Worm (Caenorhabditis elegans) whole organism, L1 larva: ENCODE results near the gene F20D6.8.
A peak's percentile ranks its signal among the peaks of the same experiment; 100 is the strongest.

ENCODE experiments used
- C16A3.4 ChIP-seq: fragments of 150-350 bp; optimal IDR thresholded peaks from 2 replicates; lab custom pipeline; 2014; ENCODE audit warnings: missing biosample characterization, missing genetic modification characterization
- Y116A8C.19 ChIP-seq: sonication (generic microtip); optimal IDR thresholded peaks from 2 replicates; lab custom pipeline; 2016; ENCODE audit warnings: missing compliant biosample characterization, missing genetic modification characterization, borderline replicate concordance
- ceh-63 ChIP-seq: fragments of 200-800 bp; sonication (Bioruptor generic); optimal IDR thresholded peaks from 2 replicates; lab custom pipeline; 2018; ENCODE audit warnings: mild to moderate bottlenecking, missing genetic modification characterization, missing compliant biosample characterization
- ceh-90 ChIP-seq: sonication (generic microtip); optimal IDR thresholded peaks from 2 replicates; lab custom pipeline; 2016; ENCODE audit warnings: missing genetic modification characterization, missing compliant biosample characterization
- dpl-1 ChIP-seq, 3 experiments: fragments of 150-350 bp in 2 of 3; sonication (generic microtip) in 1 of 3; optimal IDR thresholded peaks; 2 replicates each; lab custom pipeline; 2014 to 2017; ENCODE audit warnings: missing biosample characterization in 3 of 3, missing genetic modification characterization in 3 of 3, missing genetic modification reagents in 3 of 3
- dsc-1 ChIP-seq: sonication (generic microtip); optimal IDR thresholded peaks from 2 replicates; lab custom pipeline; 2016; ENCODE audit warnings: mild to moderate bottlenecking, missing genetic modification characterization, missing compliant biosample characterization
- efl-1 ChIP-seq, 4 experiments: fragments of 150-350 bp; optimal IDR thresholded peaks in 3 of 4; peaks in 1 of 4; 1 replicate in 1 of 4; 2 replicates in 3 of 4; lab custom pipeline; 2014; ENCODE audit warnings: missing biosample characterization in 2 of 4, missing genetic modification characterization in 2 of 4, missing genetic modification reagents in 2 of 4
- egl-13 ChIP-seq: sonication (generic microtip); optimal IDR thresholded peaks from 2 replicates; lab custom pipeline; 2016; ENCODE audit warnings: missing genotype, missing genetic modification reagents, missing genetic modification characterization, missing compliant biosample characterization
- egl-27 ChIP-seq, 2 experiments: fragments of 150-350 bp in 1 of 2; sonication (generic microtip); optimal IDR thresholded peaks; 3 replicates each; lab custom pipeline; 2017 to 2018; ENCODE audit warnings: missing biosample characterization in 2 of 2, missing genetic modification characterization in 2 of 2, missing genetic modification reagents in 2 of 2
- elt-2 ChIP-seq: sonication (generic microtip); optimal IDR thresholded peaks from 2 replicates; lab custom pipeline; 2016; ENCODE audit warnings: missing genetic modification characterization, mild to moderate bottlenecking, inconsistent platforms, missing compliant biosample characterization, missing genetic modification reagents
- ets-5 ChIP-seq: fragments of 200-800 bp; sonication (Bioruptor generic); IDR thresholded peaks from 2 replicates; pipeline ENCODE4 v1.3.6; 2022; ENCODE audit warnings: missing genetic modification characterization, missing compliant biosample characterization
- fkh-10 ChIP-seq: sonication (generic microtip); optimal IDR thresholded peaks from 2 replicates; lab custom pipeline; 2017; ENCODE audit warnings: missing biosample characterization, missing genetic modification reagents, missing genetic modification characterization
- fkh-4 ChIP-seq: sonication (generic microtip); optimal IDR thresholded peaks from 2 replicates; lab custom pipeline; 2016; ENCODE audit warnings: missing compliant biosample characterization, missing genetic modification characterization, borderline replicate concordance
- hlh-17 ChIP-seq: fragments of 200-800 bp; sonication (Bioruptor generic); optimal IDR thresholded peaks from 2 replicates; lab custom pipeline; 2018; ENCODE audit warnings: missing genetic modification characterization, mild to moderate bottlenecking, missing compliant biosample characterization, moderate library complexity, borderline replicate concordance
- lin-13 ChIP-seq: fragments of 150-350 bp; optimal IDR thresholded peaks from 2 replicates; lab custom pipeline; 2014; ENCODE audit warnings: missing biosample characterization, missing genetic modification reagents, missing genetic modification characterization
- lin-39 ChIP-seq: fragments of 150-350 bp; optimal IDR thresholded peaks from 2 replicates; lab custom pipeline; 2014; ENCODE audit warnings: missing biosample characterization, missing genetic modification reagents, missing genetic modification characterization
- nhr-12 ChIP-seq: sonication (generic microtip); optimal IDR thresholded peaks from 2 replicates; lab custom pipeline; 2017; ENCODE audit warnings: missing biosample characterization, missing genetic modification characterization
- nhr-47 ChIP-seq: sonication (generic microtip); optimal IDR thresholded peaks from 2 replicates; lab custom pipeline; 2016; ENCODE audit warnings: mild to moderate bottlenecking, missing genetic modification characterization, moderate library complexity, missing compliant biosample characterization
- nhr-71 ChIP-seq: sonication (generic microtip); optimal IDR thresholded peaks from 2 replicates; lab custom pipeline; 2016; ENCODE audit warnings: mild to moderate bottlenecking, missing genetic modification characterization, moderate library complexity, missing compliant biosample characterization
- nhr-84 ChIP-seq: sonication (generic microtip); optimal IDR thresholded peaks from 2 replicates; lab custom pipeline; 2017; ENCODE audit warnings: missing biosample characterization, missing genetic modification characterization
- nhr-85 ChIP-seq: sonication (generic microtip); peaks from one replicate; lab custom pipeline; 2016; ENCODE audit warnings: missing genetic modification characterization, inconsistent platforms, missing compliant biosample characterization
- pqm-1 ChIP-seq: sonication (generic microtip); optimal IDR thresholded peaks from 3 replicates; lab custom pipeline; 2017; ENCODE audit warnings: missing biosample characterization, missing genetic modification characterization
- snpc-4 ChIP-seq: fragments of 150-350 bp; optimal IDR thresholded peaks from 2 replicates; lab custom pipeline; 2014; ENCODE audit warnings: missing biosample characterization, missing genetic modification characterization
- snu-23 ChIP-seq: sonication (generic microtip); optimal IDR thresholded peaks from 2 replicates; lab custom pipeline; 2016; ENCODE audit warnings: missing genetic modification characterization, missing compliant biosample characterization
- sox-4 ChIP-seq: sonication (generic microtip); optimal IDR thresholded peaks from 2 replicates; lab custom pipeline; 2016; ENCODE audit warnings: missing genetic modification characterization, missing compliant biosample characterization
- tbx-2 ChIP-seq: sonication (generic microtip); optimal IDR thresholded peaks from 2 replicates; lab custom pipeline; 2016; ENCODE audit warnings: missing genetic modification characterization, missing compliant biosample characterization
- unc-130 ChIP-seq: fragments of 150-350 bp; optimal IDR thresholded peaks from 2 replicates; lab custom pipeline; 2017; ENCODE audit warnings: missing biosample characterization, missing genetic modification characterization, inconsistent platforms
- unc-86 ChIP-seq: sonication (generic microtip); optimal IDR thresholded peaks from 2 replicates; lab custom pipeline; 2016; ENCODE audit warnings: missing genetic modification characterization, missing compliant biosample characterization
- zip-4 ChIP-seq: fragments of 200-800 bp; sonication (Bioruptor generic); optimal IDR thresholded peaks from 2 replicates; lab custom pipeline; 2018; ENCODE audit warnings: mild to moderate bottlenecking, missing genetic modification characterization, moderate library complexity, missing compliant biosample characterization
- ztf-4 ChIP-seq: fragments of 150-350 bp; optimal IDR thresholded peaks from 2 replicates; lab custom pipeline; 2014; ENCODE audit warnings: missing biosample characterization, missing genetic modification characterization

F20D6.8 gene

DNA sequence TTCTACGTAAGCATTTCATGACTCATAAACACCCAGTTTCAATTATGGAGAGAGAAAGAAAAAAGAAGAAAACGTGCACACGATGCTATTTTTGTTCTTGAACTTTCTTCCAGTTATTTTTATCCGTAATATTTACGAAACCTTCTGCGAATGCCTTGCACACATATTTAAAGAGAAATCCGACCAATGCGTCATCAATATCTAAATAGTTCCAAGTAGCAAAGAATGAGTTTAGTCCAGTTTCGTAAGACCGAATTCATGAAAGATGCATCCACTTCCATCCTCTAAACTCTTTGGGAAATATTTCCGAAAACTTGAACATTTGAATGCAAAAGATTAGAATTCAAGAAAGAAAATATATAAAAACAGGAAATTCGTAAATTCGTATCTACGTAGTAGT is 1.1 kb upstream of the F20D6.8 start:
- no peak for TF ChIP-seq ceh-63
- peak; percentile 63 for TF ChIP-seq unc-86 (tag; lab: Kevin White, UChicago)
- TF ChIP-seq ceh-90 (tag; lab: Kevin White, UChicago) = no peak
- TF ChIP-seq fkh-4 (tag; lab: Kevin White, UChicago) = peak; percentile 19
- TF ChIP-seq egl-13 = peak; percentile 9
- no peak for TF ChIP-seq ets-5 (GFP tag; lab: Robert Waterston, UW)
- TF ChIP-seq nhr-71 (tag; lab: Kevin White, UChicago) = peak; percentile 30
- peak; percentile 27 for TF ChIP-seq dsc-1 (tag; lab: Kevin White, UChicago)

DNA sequence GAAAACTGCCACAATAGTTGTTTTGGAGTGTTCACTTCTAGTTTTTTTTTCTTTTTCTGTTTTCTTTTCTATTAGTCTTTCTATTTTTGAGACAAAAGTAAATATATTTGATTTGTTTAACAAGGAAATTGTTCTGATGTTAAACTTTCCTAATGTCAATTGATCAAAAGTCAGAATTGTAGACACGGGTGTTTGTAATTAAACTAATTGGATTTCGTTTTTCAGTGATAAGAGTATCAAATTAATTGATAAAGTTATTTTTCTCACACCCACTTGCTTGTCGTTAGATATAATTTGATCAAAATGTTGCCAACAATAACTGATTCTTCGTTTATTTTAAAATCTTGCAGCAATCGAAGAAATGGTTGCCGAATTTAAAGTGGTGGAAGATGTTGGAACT is 4.9 kb downstream of the F20D6.8 start:
- TF ChIP-seq unc-130 (tag; lab: Kevin White, UChicago) (no peak), ztf-4 (tag; lab: Kevin White, UChicago) (no peak), efl-1 (optimal IDR thresholded peaks at IDR 0.05; lab: Kevin White, UChicago) (no peak), efl-1 (GFP tag; optimal IDR thresholded peaks at IDR 0.05 in 1 of 2; lab: Kevin White, UChicago) (peak in 1 of 2 experiments; percentile 62), nhr-85 (peak; percentile 20), snpc-4 (tag; lab: Kevin White, UChicago) (no peak)

DNA sequence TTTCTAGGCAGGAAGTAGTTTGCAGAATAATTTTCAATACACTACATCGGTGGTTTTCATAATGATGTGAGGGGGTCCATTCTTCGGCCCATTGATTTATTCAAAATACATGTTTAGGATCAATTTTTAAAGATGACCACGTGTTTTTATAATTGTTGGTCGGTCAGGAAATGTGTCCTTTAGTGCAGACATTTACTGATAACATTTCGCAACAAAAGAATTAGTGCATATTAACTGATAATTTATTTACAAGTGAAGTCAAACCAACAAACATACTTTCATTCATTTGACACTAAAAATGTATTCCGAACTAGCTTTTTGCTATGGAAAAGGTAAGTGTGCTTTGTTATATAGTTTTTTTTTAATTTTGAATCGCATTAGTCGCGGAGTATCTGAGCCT is 6.4 kb downstream of the F20D6.8 start, which contains the start of gene F20D6.5:
Gene F20D6.5 (plus strand): TSS at position 259 of the 400 bp plus-strand sequence.
- TF ChIP-seq elt-2 = peak; percentile 54
- TF ChIP-seq Y116A8C.19 (tag; lab: Kevin White, UChicago) = no peak

DNA sequence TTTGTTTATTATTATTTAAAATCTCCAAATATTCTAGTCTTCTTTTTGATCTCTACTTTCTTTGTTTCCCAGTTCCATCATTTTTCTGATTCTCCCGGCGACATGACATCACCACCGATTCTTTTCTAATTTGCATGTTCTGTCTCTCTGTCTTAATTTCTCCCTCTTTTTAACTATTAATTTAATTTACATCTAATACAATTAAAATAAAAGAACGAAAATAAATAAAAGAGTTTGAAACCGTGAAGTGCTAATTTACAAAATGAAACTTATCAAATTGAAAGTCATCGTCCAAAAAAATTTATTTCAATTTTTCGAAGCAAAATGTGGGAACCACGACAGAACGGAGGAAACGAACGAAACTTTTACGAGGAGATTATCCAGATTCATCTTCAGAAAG is 8.4 kb downstream of the F20D6.8 start, which contains the start of gene F20D6.6:
Gene F20D6.6 (plus strand): TSS at position 301 of the 400 bp plus-strand sequence.
- no peak for TF ChIP-seq fkh-10 (GFP tag; lab: Kevin White, UChicago)
- no peak for TF ChIP-seq lin-13 (GFP tag; lab: Kevin White, UChicago)
- no peak for TF ChIP-seq dpl-1 (GFP tag; optimal IDR thresholded peaks at IDR 0.05; lab: Kevin White, UChicago)

DNA sequence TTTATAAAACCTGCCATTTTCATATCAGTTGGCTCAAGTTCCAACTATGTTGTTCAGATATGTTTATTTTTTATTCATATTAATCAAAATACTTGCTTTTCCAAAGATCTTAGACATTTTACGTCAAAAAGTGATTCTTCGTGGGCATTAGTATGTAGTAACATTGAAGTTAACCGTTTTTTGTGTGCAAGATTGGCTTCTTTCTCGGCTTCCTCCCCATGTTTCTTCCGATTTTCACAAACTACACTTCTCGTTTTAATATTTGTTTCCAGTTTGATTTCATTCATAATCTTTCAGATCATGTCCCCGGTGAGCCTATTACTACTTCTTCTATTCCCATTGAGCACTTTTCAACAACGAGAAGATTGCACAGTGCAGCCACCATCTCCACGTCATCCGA is 10.6 kb downstream of the F20D6.8 start, which contains the start of gene sul-2:
Gene sul-2 (plus strand): TSS at position 301 of the 400 bp plus-strand sequence.
- TF ChIP-seq zip-4 (GFP tag; lab: Kevin White, UChicago) = no peak
- TF ChIP-seq dpl-1 (GFP tag; optimal IDR thresholded peaks at IDR 0.05; lab: Kevin White, UChicago) = no peak
- TF ChIP-seq hlh-17 (GFP tag; lab: Kevin White, UChicago) = no peak
- TF ChIP-seq egl-27 (tag; optimal IDR thresholded peaks at IDR 0.05; lab: Kevin White, UChicago) = no peak
- no peak for TF ChIP-seq snu-23 (GFP tag; lab: Kevin White, UChicago)
- no peak for TF ChIP-seq lin-13 (GFP tag; lab: Kevin White, UChicago)
- no peak for TF ChIP-seq egl-13
- no peak for TF ChIP-seq C16A3.4

ce11 chrV:8155743-8156142 is 12.3 kb downstream of the F20D6.8 start:
- no peak for TF ChIP-seq nhr-12
- no peak for TF ChIP-seq efl-1 (optimal IDR thresholded peaks at IDR 0.05; lab: Kevin White, UChicago)
- TF ChIP-seq efl-1 (GFP tag; optimal IDR thresholded peaks at IDR 0.05 in 1 of 2; lab: Kevin White, UChicago) = peak in 1 of 2 experiments; percentile 90

DNA sequence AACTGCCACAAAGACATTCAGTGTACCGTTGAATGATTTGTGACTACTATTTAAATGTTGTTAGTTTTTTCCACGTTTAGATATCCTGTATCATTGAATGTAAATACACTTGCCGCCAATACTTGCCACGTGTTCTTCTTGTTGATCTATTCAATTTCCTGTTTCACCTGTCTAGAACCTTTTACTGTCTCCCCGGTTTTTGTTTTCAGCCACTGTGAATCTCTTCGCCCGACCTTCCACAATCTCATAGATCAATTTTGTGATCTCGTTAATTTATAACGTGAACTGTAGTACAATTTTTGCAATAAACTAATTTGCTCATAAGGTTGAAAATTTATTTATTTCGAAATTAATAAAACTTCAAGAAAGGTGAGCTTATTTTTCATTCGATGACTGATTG is 22.7 kb downstream of the F20D6.8 start, which contains the start of gene D1014.13:
Gene D1014.13 (plus strand): TSS at position 301 of the 400 bp plus-strand sequence.
- TF ChIP-seq pqm-1 (tag; lab: Kevin White, UChicago) = no peak
- TF ChIP-seq nhr-84 (tag; lab: Kevin White, UChicago) = no peak
- no peak for TF ChIP-seq lin-13 (GFP tag; lab: Kevin White, UChicago)
- TF ChIP-seq ceh-63 = no peak
- TF ChIP-seq tbx-2 (tag; lab: Kevin White, UChicago) = no peak
- TF ChIP-seq nhr-12 = no peak
- TF ChIP-seq efl-1 (optimal IDR thresholded peaks at IDR 0.05; lab: Kevin White, UChicago) = no peak
- no peak for TF ChIP-seq efl-1 (GFP tag; optimal IDR thresholded peaks at IDR 0.05 in 1 of 2; lab: Kevin White, UChicago)
- TF ChIP-seq nhr-47 (tag; lab: Kevin White, UChicago) = no peak
- TF ChIP-seq lin-39 (tag; lab: Kevin White, UChicago) = no peak
- TF ChIP-seq sox-4 (tag; lab: Kevin White, UChicago) = no peak
